Fruit fly (Drosophila melanogaster): Measurements from ENCODE around the gene Pcp.

Gene Pcp

DNA sequence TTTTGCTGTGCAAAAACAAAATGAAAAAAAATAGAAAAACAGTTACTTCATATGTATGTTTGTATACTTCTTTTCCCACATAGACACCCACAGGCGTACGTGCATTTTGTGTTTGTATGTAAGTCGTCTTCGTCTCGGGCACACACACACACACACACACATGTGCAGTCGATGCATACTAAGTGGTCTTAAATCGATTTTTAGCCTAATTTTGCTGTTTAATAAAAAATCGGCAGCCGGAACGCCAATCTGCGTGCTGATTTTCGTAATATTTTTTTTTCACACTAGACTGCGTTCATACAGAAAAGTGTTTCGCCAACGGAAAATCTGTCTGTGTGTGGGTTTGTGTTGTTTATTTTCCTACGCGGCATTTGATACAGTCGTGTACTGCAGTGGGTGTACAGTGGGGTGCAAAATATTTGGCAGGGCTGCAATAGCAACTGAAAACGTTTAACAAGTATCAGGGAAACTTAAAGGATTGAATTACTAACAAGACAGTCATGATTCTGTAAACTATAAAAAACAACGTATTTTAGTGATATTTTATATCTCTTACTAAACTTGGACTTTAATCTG, 11.7 kb downstream of the Pcp start (continued):
- TF ChIP-seq Hr78 (GFP tag; optimal IDR thresholded peaks at IDR 0.05), result no peak
- peak; percentile 59 for TF ChIP-seq Hr83 (GFP tag; optimal IDR thresholded peaks at IDR 0.05; ENCODE audit: poor library complexity, severe bottlenecking)

- TF ChIP-seq N (GFP tag; optimal IDR thresholded peaks at IDR 0.05) (peak; percentile 29), rgr (GFP tag; optimal IDR thresholded peaks at IDR 0.05) (peak; percentile 22), foxo (GFP tag; optimal IDR thresholded peaks at IDR 0.05) (peak in 1 of 2 experiments; percentile 7), Dif (GFP tag; optimal IDR thresholded peaks at IDR 0.05; ENCODE audit: partially characterized antibody) (no peak), h (GFP tag; optimal IDR thresholded peaks at IDR 0.05) (peak; percentile 16), Myc (optimal IDR thresholded peaks at IDR 0.05) (peak; percentile 42), CrebA (GFP tag; optimal IDR thresholded peaks at IDR 0.05; ENCODE audit: borderline replicate concordance) (no peak), Rel (GFP tag; optimal IDR thresholded peaks at IDR 0.05) (no peak), Rel (tag; optimal IDR thresholded peaks at IDR 0.05) (peak; percentile 30), tai (GFP tag; optimal IDR thresholded peaks at IDR 0.05) (peak; percentile 30)
These were observed 16.4 kb downstream of the Pcp start, which contains the start of gene milt for dm6 chr2L:7037773-7038327. Gene milt (plus strand): TSS chr2L:7037823.

DNA sequence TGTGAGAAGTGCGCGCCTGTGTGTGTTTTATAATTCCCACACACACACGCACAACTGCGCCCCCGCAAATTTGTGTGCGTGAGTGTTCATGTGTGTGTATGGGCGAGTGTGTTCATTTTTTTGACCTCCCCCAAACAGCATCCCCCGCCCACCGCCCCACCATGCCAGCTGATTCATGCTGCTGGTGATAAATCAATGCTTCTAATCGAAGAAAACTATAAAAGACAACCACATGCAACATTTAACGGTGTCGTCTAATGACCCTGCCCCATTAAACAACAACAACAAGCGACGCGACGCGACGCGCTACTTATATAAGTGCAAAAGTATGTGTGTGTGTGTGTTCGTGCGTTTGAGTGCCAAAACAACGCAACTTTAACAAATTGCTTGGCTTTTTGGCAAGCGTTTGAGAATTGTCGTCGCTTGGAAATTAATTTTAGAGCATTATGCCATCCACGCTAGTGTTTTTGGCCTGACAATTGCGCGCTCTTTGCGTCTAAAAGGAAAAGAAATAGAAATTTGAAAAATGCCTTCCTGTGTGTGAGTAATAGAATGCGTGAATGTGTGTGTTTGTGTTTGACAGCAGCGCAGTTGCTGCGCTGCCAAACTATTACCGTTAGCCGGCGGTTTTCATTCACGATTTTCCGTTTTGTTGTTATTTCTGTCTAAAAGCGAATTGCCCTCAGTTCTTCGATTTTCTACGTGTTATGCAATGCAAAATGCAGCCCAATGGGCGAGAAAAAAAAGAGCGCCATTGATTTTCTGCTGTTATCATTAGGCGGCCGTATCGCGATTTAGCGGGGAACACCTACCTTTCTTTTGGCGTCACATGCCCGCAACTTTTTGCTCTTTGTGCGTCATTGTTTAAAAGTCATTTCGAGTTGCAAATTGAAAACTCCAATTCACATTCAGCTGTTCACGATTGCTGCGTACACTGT, 17.2 kb downstream of the Pcp start:
- TF ChIP-seq Myc (optimal IDR thresholded peaks at IDR 0.05), result no peak
- TF ChIP-seq Rel (GFP tag; optimal IDR thresholded peaks at IDR 0.05), result no peak
- peak; percentile 98 for TF ChIP-seq Rel (tag; optimal IDR thresholded peaks at IDR 0.05)
- no peak for TF ChIP-seq Abd-B (GFP tag; optimal IDR thresholded peaks at IDR 0.05)
- no peak for TF ChIP-seq CrebA (GFP tag; optimal IDR thresholded peaks at IDR 0.05; ENCODE audit: borderline replicate concordance)

- TF ChIP-seq Rel (GFP tag; optimal IDR thresholded peaks at IDR 0.05) (no peak), Rel (tag; optimal IDR thresholded peaks at IDR 0.05) (no peak), Hr78 (GFP tag; optimal IDR thresholded peaks at IDR 0.05) (no peak), br (GFP tag; optimal IDR thresholded peaks at IDR 0.05) (peak; percentile 86), CrebA (GFP tag; optimal IDR thresholded peaks at IDR 0.05; ENCODE audit: borderline replicate concordance) (no peak), sage (GFP tag; optimal IDR thresholded peaks at IDR 0.05) (peak; percentile 33), h (GFP tag; optimal IDR thresholded peaks at IDR 0.05) (peak; percentile 75), tai (GFP tag; optimal IDR thresholded peaks at IDR 0.05) (peak; percentile 68), brk (GFP tag; optimal IDR thresholded peaks at IDR 0.05) (peak; percentile 62), Jra (GFP tag; optimal IDR thresholded peaks at IDR 0.05) (peak; percentile 65), ey (GFP tag; optimal IDR thresholded peaks at IDR 0.05) (peak; percentile 88), Hr83 (GFP tag; optimal IDR thresholded peaks at IDR 0.05; ENCODE audit: poor library complexity, severe bottlenecking) (no peak), Abd-B (GFP tag; optimal IDR thresholded peaks at IDR 0.05) (no peak), lola (GFP tag; optimal IDR thresholded peaks at IDR 0.05) (no peak), foxo (GFP tag; optimal IDR thresholded peaks at IDR 0.05) (peak in 1 of 2 experiments; percentile 83), Hnf4 (GFP tag; optimal IDR thresholded peaks at IDR 0.05) (peak; percentile 86), psq (GFP tag; optimal IDR thresholded peaks at IDR 0.05) (peak; percentile 65), CG32264 (GFP tag; optimal IDR thresholded peaks at IDR 0.05) (peak; percentile 16), woc (GFP tag; optimal IDR thresholded peaks at IDR 0.05) (peak; percentile 20), Dfd (GFP tag; optimal IDR thresholded peaks at IDR 0.05) (no peak), fru (GFP tag; optimal IDR thresholded peaks at IDR 0.05) (peak; percentile 84), OdsH (GFP tag; optimal IDR thresholded peaks at IDR 0.05) (peak; percentile 82), Myc (optimal IDR thresholded peaks at IDR 0.05) (no peak), Vsx2 (GFP tag; optimal IDR thresholded peaks at IDR 0.05; ENCODE audit: partially characterized antibody) (no peak), HLH106 (tag; optimal IDR thresholded peaks at IDR 0.05) (peak; percentile 66), rgr (GFP tag; optimal IDR thresholded peaks at IDR 0.05) (peak; percentile 76), Sp1 (GFP tag; optimal IDR thresholded peaks at IDR 0.05) (peak; percentile 85)
These were observed 17.8 kb downstream of the Pcp start for dm6 chr2L:7039342-7039684.
